Fruit fly (Drosophila melanogaster) whole organism, prepupa: ENCODE results near the gene Cpr100A.

ENCODE experiments used
- CG10669 ChIP-seq: fragments of 200-800 bp; sonication (Bioruptor generic); optimal IDR thresholded peaks from 3 replicates; lab custom pipeline; 2018; ENCODE audit warnings: missing biosample characterization, mild to moderate bottlenecking, missing genetic modification characterization, moderate library complexity
- CG11294 ChIP-seq: fragments of 200-800 bp; sonication (Bioruptor generic); IDR thresholded peaks from 2 replicates; pipeline ENCODE4 v1.3.6; 2022; ENCODE audit warnings: missing biosample characterization, missing genetic modification characterization
- CG11902 ChIP-seq: fragments of 200-800 bp; sonication (Bioruptor generic); optimal IDR thresholded peaks from 3 replicates; lab custom pipeline; 2016; ENCODE audit warnings: missing biosample characterization, missing genetic modification characterization
- CG1621 ChIP-seq: fragments of 200-800 bp; sonication (Bioruptor generic); optimal IDR thresholded peaks from 3 replicates; lab custom pipeline; 2018; ENCODE audit warnings: missing biosample characterization, mild to moderate bottlenecking, missing genetic modification characterization
- CG3032 ChIP-seq: fragments of 200-800 bp; optimal IDR thresholded peaks from 2 replicates; lab custom pipeline; 2019; ENCODE audit warnings: missing biosample characterization, mild to moderate bottlenecking, missing genetic modification characterization, moderate library complexity
- CG31627 ChIP-seq: fragments of 200-800 bp; sonication (Bioruptor generic); optimal IDR thresholded peaks from 3 replicates; lab custom pipeline; 2016; ENCODE audit warnings: missing biosample characterization, missing genetic modification characterization
- CG34406 ChIP-seq: fragments of 200-800 bp; sonication (Bioruptor generic); optimal IDR thresholded peaks from 3 replicates; lab custom pipeline; 2016; ENCODE audit warnings: missing biosample characterization, missing genetic modification characterization
- CG3919 ChIP-seq: fragments of 200-800 bp; sonication (Bioruptor generic); optimal IDR thresholded peaks from 3 replicates; lab custom pipeline; 2016; ENCODE audit warnings: missing biosample characterization, missing genetic modification characterization
- CG6163 ChIP-seq: fragments of 200-800 bp; sonication (Bioruptor generic); IDR thresholded peaks from 3 replicates; pipeline ENCODE4 v1.3.6; 2022; ENCODE audit warnings: missing biosample characterization, missing genetic modification characterization
- CG6276 ChIP-seq: fragments of 200-800 bp; sonication (Bioruptor generic); optimal IDR thresholded peaks from 2 replicates; lab custom pipeline; 2017; ENCODE audit warnings: missing biosample characterization, mild to moderate bottlenecking, missing genetic modification characterization
- CG6808 ChIP-seq: fragments of 200-800 bp; sonication (Bioruptor generic); optimal IDR thresholded peaks from 3 replicates; lab custom pipeline; 2017; ENCODE audit warnings: missing biosample characterization, missing genetic modification characterization, mild to moderate bottlenecking, moderate library complexity, missing genetic modification reagents
- CG8319 ChIP-seq: fragments of 200-800 bp; sonication (Bioruptor generic); optimal IDR thresholded peaks from 3 replicates; lab custom pipeline; 2016; ENCODE audit warnings: missing biosample characterization, missing genetic modification characterization
- CG8632 ChIP-seq: fragments of 200-800 bp; sonication (Bioruptor generic); optimal IDR thresholded peaks from 3 replicates; lab custom pipeline; 2016; ENCODE audit warnings: missing biosample characterization, missing genetic modification characterization
- CG9139 ChIP-seq: fragments of 200-800 bp; sonication (Bioruptor generic); optimal IDR thresholded peaks from 3 replicates; lab custom pipeline; 2017; ENCODE audit warnings: missing biosample characterization, mild to moderate bottlenecking, missing genetic modification characterization
- Eip75B ChIP-seq: fragments of 200-800 bp; sonication (Bioruptor generic); optimal IDR thresholded peaks from 3 replicates; lab custom pipeline; 2016; ENCODE audit warnings: missing biosample characterization, missing genetic modification characterization
- Eip93F ChIP-seq: fragments of 200-800 bp; sonication (Bioruptor generic); optimal IDR thresholded peaks from 2 replicates; lab custom pipeline; 2016; ENCODE audit warnings: missing biosample characterization, mild to moderate bottlenecking, missing genetic modification characterization
- Ets21C ChIP-seq: fragments of 200-800 bp; sonication (Bioruptor generic); optimal IDR thresholded peaks from 3 replicates; lab custom pipeline; 2016; ENCODE audit warnings: missing biosample characterization, missing genetic modification characterization
- Hr38 ChIP-seq: sonication (Bioruptor generic); optimal IDR thresholded peaks from 2 replicates; lab custom pipeline; 2016; ENCODE audit warnings: missing biosample characterization, missing genetic modification characterization
- Hr39 ChIP-seq: fragments of 200-800 bp; sonication (Bioruptor generic); optimal IDR thresholded peaks from 2 replicates; lab custom pipeline; 2016; ENCODE audit warnings: missing biosample characterization, missing genetic modification characterization
- Lpt ChIP-seq: fragments of 200-800 bp; sonication (Bioruptor generic); optimal IDR thresholded peaks from 3 replicates; lab custom pipeline; 2016; ENCODE audit warnings: missing biosample characterization, missing genetic modification characterization
- Met ChIP-seq: fragments of 200-800 bp; sonication (Bioruptor generic); optimal IDR thresholded peaks from 3 replicates; lab custom pipeline; 2016; ENCODE audit warnings: missing biosample characterization, missing genetic modification characterization
- OdsH ChIP-seq: fragments of 200-800 bp; sonication (Bioruptor generic); optimal IDR thresholded peaks from 3 replicates; lab custom pipeline; 2016; ENCODE audit warnings: missing biosample characterization, missing genetic modification characterization
- Sox102F ChIP-seq: fragments of 200-800 bp; sonication (Bioruptor generic); optimal IDR thresholded peaks from 2 replicates; lab custom pipeline; 2016; ENCODE audit warnings: missing biosample characterization, mild to moderate bottlenecking, missing genetic modification characterization
- Sox14 ChIP-seq: fragments of 200-800 bp; sonication (Bioruptor generic); optimal IDR thresholded peaks from 3 replicates; lab custom pipeline; 2016; ENCODE audit warnings: missing biosample characterization, missing genetic modification characterization
- Sox15 ChIP-seq: fragments of 200-800 bp; sonication (Bioruptor generic); optimal IDR thresholded peaks from 3 replicates; lab custom pipeline; 2016; ENCODE audit warnings: missing biosample characterization, missing genetic modification characterization
- acj6 ChIP-seq: fragments of 200-800 bp; sonication (Bioruptor generic); optimal IDR thresholded peaks from 3 replicates; lab custom pipeline; 2016; ENCODE audit warnings: missing biosample characterization, missing genetic modification characterization
- cyc ChIP-seq: fragments of 200-800 bp; sonication (Bioruptor generic); optimal IDR thresholded peaks from 3 replicates; lab custom pipeline; 2016; ENCODE audit warnings: missing biosample characterization, missing genetic modification characterization
- dac ChIP-seq: fragments of 200-800 bp; sonication (Bioruptor generic); optimal IDR thresholded peaks from 2 replicates; lab custom pipeline; 2017; ENCODE audit warnings: missing biosample characterization, mild to moderate bottlenecking, missing genetic modification characterization
- dsx ChIP-seq: fragments of 200-800 bp; optimal IDR thresholded peaks from 3 replicates; lab custom pipeline; 2019; ENCODE audit warnings: missing biosample characterization, mild to moderate bottlenecking, missing genetic modification characterization, moderate library complexity; ENCODE audit not compliant: poor library complexity, severe bottlenecking
- esn ChIP-seq: fragments of 200-800 bp; sonication (Bioruptor generic); optimal IDR thresholded peaks from 2 replicates; lab custom pipeline; 2016; ENCODE audit warnings: missing biosample characterization, mild to moderate bottlenecking, missing genetic modification characterization, moderate library complexity
- fd59A ChIP-seq: fragments of 200-800 bp; sonication (Bioruptor generic); optimal IDR thresholded peaks from 2 replicates; lab custom pipeline; 2017; ENCODE audit warnings: missing biosample characterization, mild to moderate bottlenecking, missing genetic modification characterization, missing genetic modification reagents
- fkh ChIP-seq: fragments of 200-800 bp; sonication (Bioruptor generic); optimal IDR thresholded peaks from 3 replicates; lab custom pipeline; 2017; ENCODE audit warnings: missing biosample characterization, mild to moderate bottlenecking, missing genetic modification characterization, moderate library complexity
- lz ChIP-seq: fragments of 200-800 bp; sonication (Bioruptor generic); optimal IDR thresholded peaks from 3 replicates; lab custom pipeline; 2016; ENCODE audit warnings: missing biosample characterization, missing genetic modification characterization
- net ChIP-seq: fragments of 200-800 bp; sonication (Bioruptor generic); optimal IDR thresholded peaks from 3 replicates; lab custom pipeline; 2016; ENCODE audit warnings: missing biosample characterization, missing genetic modification characterization
- pdm3 ChIP-seq: fragments of 200-800 bp; sonication (Bioruptor generic); optimal IDR thresholded peaks from 3 replicates; lab custom pipeline; 2016; ENCODE audit warnings: missing biosample characterization, missing genetic modification characterization
- salr ChIP-seq, 2 experiments: fragments of 200-800 bp; sonication (Bioruptor generic); optimal IDR thresholded peaks; 3 replicates each; lab custom pipeline; 2016 to 2018; ENCODE audit warnings: missing biosample characterization in 2 of 2, missing genetic modification characterization in 2 of 2, mild to moderate bottlenecking in 1 of 2
- ss ChIP-seq, 2 experiments: fragments of 200-800 bp; sonication (Bioruptor generic); optimal IDR thresholded peaks; 2 replicates in 1 of 2; 3 replicates in 1 of 2; lab custom pipeline; 2017 to 2018; ENCODE audit warnings: mild to moderate bottlenecking in 2 of 2, missing biosample characterization in 2 of 2, missing genetic modification characterization in 2 of 2, moderate library complexity in 1 of 2
- svp ChIP-seq: fragments of 200-800 bp; sonication (Bioruptor generic); peaks from one replicate; lab custom pipeline; 2016; ENCODE audit warnings: missing biosample characterization, missing genetic modification characterization
- topi ChIP-seq: fragments of 200-800 bp; sonication (Bioruptor generic); optimal IDR thresholded peaks from 3 replicates; lab custom pipeline; 2016; ENCODE audit warnings: missing biosample characterization, missing genetic modification characterization

The Cpr100A gene

DNA sequence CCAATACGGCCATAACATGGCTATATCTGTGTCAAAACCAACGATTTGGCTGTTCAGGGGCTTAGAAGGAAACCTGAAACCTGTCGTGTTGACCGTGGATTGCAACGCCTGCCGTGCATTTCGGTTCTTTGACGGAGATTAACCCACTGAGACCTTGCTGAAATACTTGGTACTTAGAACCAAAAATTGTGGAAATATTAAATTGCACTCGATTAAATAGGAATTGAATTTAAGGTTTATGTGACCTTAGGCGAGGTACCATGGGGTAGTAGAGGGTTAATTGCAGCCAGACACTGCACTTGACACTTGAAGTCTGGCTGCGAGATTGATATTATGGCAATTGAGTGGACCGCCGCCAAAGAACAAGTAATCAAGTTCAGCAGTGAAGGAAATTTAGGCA, 22.7 kb downstream of the Cpr100A start (continued):
- no peak for TF ChIP-seq CG34406
- no peak for TF ChIP-seq Eip93F
- peak; percentile 69 for TF ChIP-seq CG11294
- TF ChIP-seq CG6276, result no peak
- peak; percentile 14 for TF ChIP-seq Sox102F (GFP tag; lab: Kevin White, UChicago)
- no peak for TF ChIP-seq esn (GFP tag; lab: Kevin White, UChicago)
- TF ChIP-seq topi (GFP tag; lab: Kevin White, UChicago), result peak; percentile 38
- no peak for TF ChIP-seq Ets21C (GFP tag; lab: Kevin White, UChicago)
- no peak for TF ChIP-seq Hr38
- TF ChIP-seq CG8632 (GFP tag; lab: Kevin White, UChicago), result no peak
- TF ChIP-seq Hr39, result peak; percentile 47
- TF ChIP-seq CG8319 (GFP tag; lab: Kevin White, UChicago), result no peak
- TF ChIP-seq Sox14 (GFP tag; lab: Kevin White, UChicago), result peak; percentile 21
- TF ChIP-seq cyc (GFP tag; lab: Kevin White, UChicago), result peak; percentile 13
- no peak for TF ChIP-seq CG11902 (GFP tag; lab: Kevin White, UChicago)
- no peak for TF ChIP-seq CG1621
- no peak for TF ChIP-seq dac (GFP tag; lab: Kevin White, UChicago)
- TF ChIP-seq dsx, result no peak
- TF ChIP-seq pdm3 (GFP tag; lab: Kevin White, UChicago), result peak; percentile 37
- no peak for TF ChIP-seq Eip75B (GFP tag; lab: Kevin White, UChicago)
- peak; percentile 23 for TF ChIP-seq OdsH (GFP tag; lab: Kevin White, UChicago)
- peak; percentile 11 for TF ChIP-seq Sox15 (GFP tag; lab: Kevin White, UChicago)
- no peak for TF ChIP-seq net (GFP tag; lab: Kevin White, UChicago)
- no peak for TF ChIP-seq ss (GFP tag; optimal IDR thresholded peaks at IDR 0.05; lab: Kevin White, UChicago)
- peak; percentile 64 for TF ChIP-seq CG6163 (GFP tag; lab: Robert Waterston, UW)
- no peak for TF ChIP-seq fd59A (GFP tag; lab: Kevin White, UChicago)
- TF ChIP-seq CG10669 (GFP tag; lab: Kevin White, UChicago), result no peak
- peak; percentile 24 for TF ChIP-seq Met (GFP tag; lab: Kevin White, UChicago)
- TF ChIP-seq CG3919 (GFP tag; lab: Kevin White, UChicago), result peak; percentile 51
- no peak for TF ChIP-seq salr (GFP tag; optimal IDR thresholded peaks at IDR 0.05; lab: Kevin White, UChicago)
- TF ChIP-seq, all 60 proteins: peak for 23

- TF ChIP-seq CG6276 (no peak), net (GFP tag; lab: Kevin White, UChicago) (no peak), lz (GFP tag; lab: Kevin White, UChicago) (no peak), fkh (no peak), CG31627 (GFP tag; lab: Kevin White, UChicago) (no peak), CG9139 (GFP tag; lab: Kevin White, UChicago) (no peak), dac (GFP tag; lab: Kevin White, UChicago) (no peak), Lpt (no peak), OdsH (GFP tag; lab: Kevin White, UChicago) (no peak), topi (GFP tag; lab: Kevin White, UChicago) (no peak)
- TF ChIP-seq, all 60 proteins: peak for 0
Observed at dm6 chr3R:30893738-30894137, 26.4 kb downstream of the Cpr100A start, which contains the start of gene Cyp4c3. TSS of gene Cyp4c3 (plus strand) at chr3R:30894038.

- no peak for TF ChIP-seq acj6 (GFP tag; lab: Kevin White, UChicago)
- no peak for TF ChIP-seq ss (GFP tag; optimal IDR thresholded peaks at IDR 0.05; lab: Kevin White, UChicago)
- TF ChIP-seq CG34406, result no peak
- no peak for TF ChIP-seq CG1621
- no peak for TF ChIP-seq CG9139 (GFP tag; lab: Kevin White, UChicago)
- TF ChIP-seq CG3032, result no peak
- no peak for TF ChIP-seq svp (GFP tag; lab: Kevin White, UChicago)
- no peak for TF ChIP-seq CG6808 (GFP tag; lab: Kevin White, UChicago)
- TF ChIP-seq, all 60 proteins: peak for 0
Observed at dm6 chr3R:30902061-30902460, 34.7 kb downstream of the Cpr100A start, which contains the start of gene CG33483. TSS of gene CG33483 (minus strand) at chr3R:30902161.
